Fruit fly (Drosophila melanogaster) whole organism, embryonic: ENCODE measurements around the gene CG34056.

Experiments
- Atf3 ChIP-seq: fragments of 200-800 bp; sonication (Bioruptor generic); optimal IDR thresholded peaks from 3 replicates; lab custom pipeline; 2016; ENCODE audit warnings: missing biosample characterization, missing genetic modification characterization
- CG10209 ChIP-seq: fragments of 200-800 bp; sonication (Bioruptor generic); optimal IDR thresholded peaks from 3 replicates; lab custom pipeline; 2017; ENCODE audit warnings: missing biosample characterization, mild to moderate bottlenecking, missing genetic modification characterization, missing genetic modification reagents
- CG11247 ChIP-seq: fragments of 200-800 bp; sonication (Bioruptor generic); IDR thresholded peaks from 2 replicates; pipeline ENCODE4 v1.3.6; 2022; ENCODE audit warnings: missing biosample characterization, missing genetic modification characterization
- CG11504 ChIP-seq: fragments of 200-800 bp; sonication (Bioruptor generic); optimal IDR thresholded peaks from 3 replicates; lab custom pipeline; 2019; ENCODE audit warnings: missing biosample characterization, mild to moderate bottlenecking, missing genetic modification characterization, moderate library complexity
- CG13424 ChIP-seq: fragments of 200-800 bp; sonication (Bioruptor generic); optimal IDR thresholded peaks from 2 replicates; lab custom pipeline; 2019; ENCODE audit warnings: missing biosample characterization, mild to moderate bottlenecking, missing genetic modification characterization, moderate library complexity
- CG14860 ChIP-seq: fragments of 200-800 bp; sonication (Bioruptor generic); IDR thresholded peaks from 3 replicates; pipeline ENCODE4 v1.3.6; 2022; ENCODE audit warnings: missing biosample characterization, missing genetic modification characterization; ENCODE audit not compliant: partially characterized antibody
- CG15479 ChIP-seq: fragments of 200-800 bp; sonication (Bioruptor generic); optimal IDR thresholded peaks from 3 replicates; lab custom pipeline; 2019; ENCODE audit warnings: missing biosample characterization, mild to moderate bottlenecking, missing genetic modification characterization, moderate library complexity
- CG2202 ChIP-seq: fragments of 200-800 bp; sonication (Bioruptor generic); optimal IDR thresholded peaks from 2 replicates; lab custom pipeline; 2018; ENCODE audit warnings: missing biosample characterization, mild to moderate bottlenecking, missing genetic modification characterization
- CG30403 ChIP-seq: fragments of 200-800 bp; sonication (Bioruptor generic); optimal IDR thresholded peaks from 3 replicates; lab custom pipeline; 2016; ENCODE audit warnings: missing biosample characterization, missing genetic modification characterization
- CG3847 ChIP-seq: fragments of 200-800 bp; sonication (Bioruptor generic); IDR thresholded peaks from 2 replicates; pipeline ENCODE4 v1.3.6; 2022; ENCODE audit warnings: missing biosample characterization, missing genetic modification characterization
- CG5180 ChIP-seq: fragments of 200-800 bp; sonication (Bioruptor generic); optimal IDR thresholded peaks from 3 replicates; lab custom pipeline; 2017; ENCODE audit warnings: missing biosample characterization, missing genetic modification characterization, mild to moderate bottlenecking, moderate library complexity, missing genetic modification reagents
- CG6689 ChIP-seq: fragments of 200-800 bp; sonication (Bioruptor generic); IDR thresholded peaks from 2 replicates; pipeline ENCODE4 v1.3.6; 2022; ENCODE audit warnings: missing biosample characterization, missing genetic modification characterization
- CG6791 ChIP-seq: fragments of 200-800 bp; sonication (Bioruptor generic); IDR thresholded peaks from 3 replicates; pipeline ENCODE4 v1.3.6; 2022; ENCODE audit warnings: missing biosample characterization, missing genetic modification characterization; ENCODE audit not compliant: partially characterized antibody
- CTCF ChIP-seq: fragments of 200-800 bp; sonication (Bioruptor generic); optimal IDR thresholded peaks from 2 replicates; lab custom pipeline; 2017; ENCODE audit warnings: missing biosample characterization, mild to moderate bottlenecking, missing genetic modification characterization, moderate library complexity
- CrebB ChIP-seq: fragments of 200-800 bp; sonication (Bioruptor generic); optimal IDR thresholded peaks from 3 replicates; lab custom pipeline; 2018; ENCODE audit warnings: missing biosample characterization, mild to moderate bottlenecking, missing genetic modification characterization
- H15 ChIP-seq: fragments of 200-800 bp; sonication (Bioruptor generic); IDR thresholded peaks from 3 replicates; pipeline ENCODE4 v1.3.6; 2022; ENCODE audit warnings: missing biosample characterization, missing genetic modification characterization
- Lim3 ChIP-seq: fragments of 200-800 bp; sonication (Bioruptor generic); IDR thresholded peaks from 2 replicates; pipeline ENCODE4 v1.3.6; 2022; ENCODE audit warnings: missing biosample characterization, missing genetic modification characterization
- NC2β ChIP-seq: fragments of 200-800 bp; sonication (Bioruptor generic); optimal IDR thresholded peaks from 2 replicates; lab custom pipeline; 2016; ENCODE audit warnings: missing biosample characterization, missing genetic modification characterization
- NFAT ChIP-seq: fragments of 200-800 bp; sonication (Bioruptor generic); IDR thresholded peaks from 2 replicates; pipeline ENCODE4 v1.3.6; 2022; ENCODE audit warnings: missing biosample characterization, missing genetic modification characterization
- Nf-YA ChIP-seq: fragments of 200-800 bp; sonication (Bioruptor generic); IDR thresholded peaks from 2 replicates; pipeline ENCODE4 v1.3.6; 2022; ENCODE audit warnings: missing biosample characterization, missing genetic modification characterization
- Nf-YC ChIP-seq: fragments of 200-800 bp; optimal IDR thresholded peaks from 3 replicates; lab custom pipeline; 2019; ENCODE audit warnings: missing biosample characterization, mild to moderate bottlenecking, missing genetic modification characterization, moderate library complexity
- NfI ChIP-seq: fragments of 200-800 bp; sonication (Bioruptor generic); optimal IDR thresholded peaks from 3 replicates; lab custom pipeline; 2018; ENCODE audit warnings: missing biosample characterization, mild to moderate bottlenecking, missing genetic modification characterization, moderate library complexity
- Optix ChIP-seq: fragments of 200-800 bp; sonication (Bioruptor generic); IDR thresholded peaks from 3 replicates; pipeline ENCODE4 v1.3.6; 2022; ENCODE audit warnings: missing biosample characterization, missing genetic modification characterization
- Pdp1 ChIP-seq, 2 experiments: fragments of 200-800 bp; sonication (Bioruptor generic); optimal IDR thresholded peaks; 3 replicates each; lab custom pipeline; 2016; ENCODE audit warnings: missing biosample characterization in 2 of 2, missing genetic modification characterization in 2 of 2, mild to moderate bottlenecking in 1 of 2, moderate library complexity in 1 of 2
- Ravus ChIP-seq: fragments of 200-800 bp; sonication (Bioruptor generic); IDR thresholded peaks from 2 replicates; pipeline ENCODE4 v1.3.6; 2022; ENCODE audit warnings: missing biosample characterization, missing genetic modification characterization
- Sox102F ChIP-seq: fragments of 200-800 bp; sonication (Bioruptor generic); optimal IDR thresholded peaks from 2 replicates; lab custom pipeline; 2018; ENCODE audit warnings: missing biosample characterization, mild to moderate bottlenecking, missing genetic modification characterization, moderate library complexity
- Sry-β ChIP-seq: fragments of 200-800 bp; sonication (Bioruptor generic); optimal IDR thresholded peaks from 2 replicates; lab custom pipeline; 2018; ENCODE audit warnings: missing biosample characterization, mild to moderate bottlenecking, missing genetic modification characterization, moderate library complexity
- Trl ChIP-seq, 3 experiments: fragments of >200 bp in 2 of 3; fragments of 200-800 bp in 1 of 3; sonication (Bioruptor generic) in 1 of 3; optimal IDR thresholded peaks; 2 replicates in 1 of 3; 3 replicates in 2 of 3; lab custom pipeline; 2016 to 2017; ENCODE audit warnings: missing biosample characterization in 1 of 3, missing genetic modification characterization in 1 of 3
- cato ChIP-seq: fragments of 200-800 bp; sonication (Bioruptor generic); optimal IDR thresholded peaks from 2 replicates; lab custom pipeline; 2016; ENCODE audit warnings: missing biosample characterization, missing genetic modification characterization, borderline replicate concordance
- croc ChIP-seq: fragments of 200-800 bp; sonication (Bioruptor generic); conservative IDR thresholded peaks from 3 replicates; pipeline ENCODE4 v1.3.6; 2022; ENCODE audit warnings: missing biosample characterization, missing genetic modification characterization
- disco-r ChIP-seq: fragments of 200-800 bp; sonication (Bioruptor generic); optimal IDR thresholded peaks from 2 replicates; lab custom pipeline; 2016; ENCODE audit warnings: missing biosample characterization, missing genetic modification characterization
- dmrt11E ChIP-seq: fragments of 200-800 bp; sonication (Bioruptor generic); optimal IDR thresholded peaks from 3 replicates; lab custom pipeline; 2018; ENCODE audit warnings: missing biosample characterization, mild to moderate bottlenecking, missing genetic modification characterization, moderate library complexity
- dmrt99B ChIP-seq: fragments of 200-800 bp; sonication (Bioruptor generic); optimal IDR thresholded peaks from 2 replicates; lab custom pipeline; 2018; ENCODE audit warnings: missing biosample characterization, mild to moderate bottlenecking, missing genetic modification characterization, moderate library complexity
- emc ChIP-seq: fragments of 200-800 bp; sonication (Bioruptor generic); optimal IDR thresholded peaks from 2 replicates; lab custom pipeline; 2016; ENCODE audit warnings: missing biosample characterization, missing genetic modification characterization
- en ChIP-seq: fragments of 200-800 bp; sonication (Bioruptor generic); optimal IDR thresholded peaks from 2 replicates; lab custom pipeline; 2016; ENCODE audit warnings: missing biosample characterization, missing genetic modification characterization
- fd96Cb ChIP-seq: fragments of 200-800 bp; sonication (Bioruptor generic); optimal IDR thresholded peaks from 2 replicates; lab custom pipeline; 2018; ENCODE audit warnings: missing biosample characterization, mild to moderate bottlenecking, missing genetic modification characterization, moderate library complexity
- gce ChIP-seq: fragments of 200-800 bp; sonication (Bioruptor generic); IDR thresholded peaks from 3 replicates; pipeline ENCODE4 v1.3.6; 2022; ENCODE audit warnings: missing biosample characterization, missing genetic modification characterization
- gcm ChIP-seq: fragments of 200-800 bp; sonication (Bioruptor generic); optimal IDR thresholded peaks from 2 replicates; lab custom pipeline; 2019; ENCODE audit warnings: missing biosample characterization, mild to moderate bottlenecking, missing genetic modification characterization, moderate library complexity
- gfzf ChIP-seq: fragments of 200-800 bp; sonication (Bioruptor generic); optimal IDR thresholded peaks from 2 replicates; lab custom pipeline; 2016; ENCODE audit warnings: missing biosample characterization, mild to moderate bottlenecking, missing genetic modification characterization, moderate library complexity
- jing ChIP-seq: fragments of 200-800 bp; sonication (Bioruptor generic); optimal IDR thresholded peaks from 2 replicates; lab custom pipeline; 2018; ENCODE audit warnings: missing biosample characterization, mild to moderate bottlenecking, missing genetic modification characterization
- lab ChIP-seq: fragments of 200-800 bp; sonication (Bioruptor generic); optimal IDR thresholded peaks from 3 replicates; lab custom pipeline; 2017; ENCODE audit warnings: missing biosample characterization, missing genetic modification characterization, mild to moderate bottlenecking, moderate library complexity, missing genetic modification reagents
- lmd ChIP-seq: fragments of 200-800 bp; sonication (Bioruptor generic); IDR thresholded peaks from 2 replicates; pipeline ENCODE4 v1.3.6; 2022; ENCODE audit warnings: missing biosample characterization, missing genetic modification characterization
- phol ChIP-seq: fragments of 200-800 bp; sonication (Bioruptor generic); optimal IDR thresholded peaks from 3 replicates; lab custom pipeline; 2018; ENCODE audit warnings: missing biosample characterization, mild to moderate bottlenecking, missing genetic modification characterization, moderate library complexity
- sens ChIP-seq: fragments of 200-800 bp; sonication (Bioruptor generic); peaks from one replicate; lab custom pipeline; 2016; ENCODE audit warnings: missing biosample characterization, missing genetic modification characterization
- tap ChIP-seq: fragments of 200-800 bp; optimal IDR thresholded peaks from 3 replicates; lab custom pipeline; 2019; ENCODE audit warnings: missing biosample characterization, mild to moderate bottlenecking, missing genetic modification characterization, moderate library complexity
- tll ChIP-seq, 2 experiments: fragments of 200-800 bp in 1 of 2; fragments of >200 bp in 1 of 2; sonication (Bioruptor generic) in 1 of 2; optimal IDR thresholded peaks; 2 replicates each; lab custom pipeline; 2017 to 2019; ENCODE audit warnings: missing biosample characterization in 2 of 2, missing genetic modification characterization in 2 of 2, mild to moderate bottlenecking in 1 of 2, moderate library complexity in 1 of 2
- vvl ChIP-seq: fragments of 200-800 bp; sonication (Bioruptor generic); IDR thresholded peaks from 2 replicates; pipeline ENCODE4 v1.3.6; 2022; ENCODE audit warnings: missing biosample characterization, missing genetic modification characterization
- z ChIP-seq: fragments of 200-800 bp; sonication (Bioruptor generic); IDR thresholded peaks from 3 replicates; pipeline ENCODE4 v1.3.6; 2022; ENCODE audit warnings: missing biosample characterization, missing genetic modification characterization
- zen ChIP-seq: fragments of 200-800 bp; sonication (Bioruptor generic); optimal IDR thresholded peaks from 3 replicates; lab custom pipeline; 2018; ENCODE audit warnings: missing biosample characterization, mild to moderate bottlenecking, missing genetic modification characterization, moderate library complexity

The CG34056 gene

dm6 chr3L:907673-908323 lies 12.0 kb downstream of the CG34056 start (continued):
- peak; percentile 10 for TF ChIP-seq CG2202 (tag; lab: Kevin White, UChicago)
- TF ChIP-seq Nf-YC (tag; lab: Kevin White, UChicago), result no peak
- peak; percentile 92 for TF ChIP-seq sens
- TF ChIP-seq dmrt99B (tag; lab: Kevin White, UChicago), result peak; percentile 52
- TF ChIP-seq CG11247 (GFP tag; lab: Robert Waterston, UW), result no peak
- TF ChIP-seq Sox102F (GFP tag; lab: Kevin White, UChicago), result peak; percentile 46
- peak; percentile 37; the same call in 1 of the 2 replicates for TF ChIP-seq vvl (GFP tag; lab: Robert Waterston, UW)
- TF ChIP-seq cato (GFP tag; lab: Kevin White, UChicago), result no peak
- no peak for TF ChIP-seq NFAT
- no peak for TF ChIP-seq Optix (GFP tag; lab: Robert Waterston, UW)
- TF ChIP-seq CG11504 (tag; lab: Kevin White, UChicago), result peak; percentile 52
- TF ChIP-seq gce, result 0 out of 3 replicates have a peak, but pooled peaks have one; percentile 28
- no peak for TF ChIP-seq gfzf (GFP tag; lab: Kevin White, UChicago)
- TF ChIP-seq CG6791 (GFP tag; lab: Robert Waterston, UW), result no peak
- no peak for TF ChIP-seq Nf-YA (GFP tag; lab: Robert Waterston, UW)
- peak; percentile 54 for TF ChIP-seq phol (tag; lab: Kevin White, UChicago)
- TF ChIP-seq CG30403 (GFP tag; lab: Kevin White, UChicago), result peak; percentile 38
- TF ChIP-seq tap (tag; lab: Kevin White, UChicago), result peak; percentile 36
- TF ChIP-seq Atf3 (GFP tag; lab: Kevin White, UChicago), result no peak
- TF ChIP-seq CG3847 (GFP tag; lab: Robert Waterston, UW), result no peak
- TF ChIP-seq croc, result 0 out of 3 replicates have a peak, but pooled peaks have one; percentile 17
- TF ChIP-seq en (GFP tag; lab: Kevin White, UChicago), result no peak
- TF ChIP-seq gcm (GFP tag; lab: Kevin White, UChicago), result peak; percentile 3
- no peak for TF ChIP-seq zen
- TF ChIP-seq lmd (GFP tag; lab: Robert Waterston, UW), result no peak
- peak; percentile 75 for TF ChIP-seq CG5180
- peak; percentile 20 for TF ChIP-seq CG10209 (GFP tag; lab: Kevin White, UChicago)
- TF ChIP-seq CG13424 (tag; lab: Kevin White, UChicago), result peak; percentile 34
- peak; percentile 32; the same call in 1 of the 2 replicates for TF ChIP-seq CG6689 (GFP tag; lab: Robert Waterston, UW)
- no peak for TF ChIP-seq NfI (GFP tag; lab: Kevin White, UChicago)
- TF ChIP-seq tll (GFP tag; optimal IDR thresholded peaks at IDR 0.05; lab: Kevin White, UChicago), result no peak
- no peak for TF ChIP-seq CG14860 (GFP tag; lab: Robert Waterston, UW)
- no peak for TF ChIP-seq Trl (optimal IDR thresholded peaks at IDR 0.05; lab: Kevin White, UChicago)
- TF ChIP-seq Trl (GFP tag; optimal IDR thresholded peaks at IDR 0.05; lab: Kevin White, UChicago), result no peak
- peak; percentile 68 for TF ChIP-seq dmrt11E (tag; lab: Kevin White, UChicago)
- no peak for TF ChIP-seq H15 (GFP tag; lab: Robert Waterston, UW)
- TF ChIP-seq Sry-β, result no peak
- peak; percentile 44 for TF ChIP-seq fd96Cb (tag; lab: Kevin White, UChicago)
- TF ChIP-seq Pdp1 (GFP tag; optimal IDR thresholded peaks at IDR 0.05; lab: Kevin White, UChicago), result no peak
- TF ChIP-seq jing (GFP tag; lab: Kevin White, UChicago), result no peak
- TF ChIP-seq NC2β (GFP tag; lab: Kevin White, UChicago), result peak; percentile 40
- TF ChIP-seq CG15479 (GFP tag; lab: Kevin White, UChicago), result no peak
- no peak for TF ChIP-seq disco-r (GFP tag; lab: Kevin White, UChicago)
- no peak for TF ChIP-seq CrebB (tag; lab: Kevin White, UChicago)
- no peak for TF ChIP-seq CTCF (GFP tag; lab: Kevin White, UChicago)
- TF ChIP-seq emc (GFP tag; lab: Kevin White, UChicago), result no peak
- no peak for TF ChIP-seq Lim3 (GFP tag; lab: Robert Waterston, UW)
- TF ChIP-seq z, result no peak
- no peak for TF ChIP-seq lab (GFP tag; lab: Kevin White, UChicago)
- TF ChIP-seq Ravus (GFP tag; lab: Robert Waterston, UW), result no peak
